Worm (Caenorhabditis elegans) whole organism, early embryonic: ENCODE results near the gene ttr-13.

Experiments used
- B0310.2 ChIP-seq: sonication (generic microtip); optimal IDR thresholded peaks from 2 replicates; lab custom pipeline; 2016; ENCODE audit warnings: mild to moderate bottlenecking, missing genetic modification characterization, missing compliant biosample characterization
- F13C5.2 ChIP-seq: sonication (generic microtip); optimal IDR thresholded peaks from 2 replicates; lab custom pipeline; 2017; ENCODE audit warnings: mild to moderate bottlenecking, missing genetic modification characterization, inconsistent platforms, missing compliant biosample characterization
- aly-1 ChIP-seq: sonication (generic microtip); optimal IDR thresholded peaks from 2 replicates; lab custom pipeline; 2016; ENCODE audit warnings: missing genetic modification characterization, missing compliant biosample characterization
- ama-1 ChIP-seq: fragments of 150-350 bp; optimal IDR thresholded peaks from 2 replicates; lab custom pipeline; 2014
- ceh-13 ChIP-seq: fragments of 200-800 bp; sonication (Bioruptor generic); optimal IDR thresholded peaks from 2 replicates; lab custom pipeline; 2018; ENCODE audit warnings: mild to moderate bottlenecking, missing genetic modification characterization, missing compliant biosample characterization
- ceh-36 ChIP-seq: sonication (generic microtip); optimal IDR thresholded peaks from 2 replicates; lab custom pipeline; 2016; ENCODE audit warnings: missing genetic modification characterization, inconsistent platforms, missing compliant biosample characterization
- ets-7 ChIP-seq: sonication (generic microtip); optimal IDR thresholded peaks from 2 replicates; lab custom pipeline; 2016; ENCODE audit warnings: missing genotype, missing genetic modification characterization, missing compliant biosample characterization
- flt-1 ChIP-seq: fragments of 200-800 bp; sonication (Bioruptor generic); IDR thresholded peaks from 2 replicates; pipeline ENCODE4 v1.3.6; 2022; ENCODE audit warnings: missing genetic modification characterization, missing compliant biosample characterization
- hmbx-1 ChIP-seq: sonication (generic microtip); optimal IDR thresholded peaks from 2 replicates; lab custom pipeline; 2016; ENCODE audit warnings: mild to moderate bottlenecking, missing genetic modification characterization, missing compliant biosample characterization
- hmg-4 ChIP-seq: fragments of 200-800 bp; sonication (Bioruptor generic); optimal IDR thresholded peaks from 2 replicates; lab custom pipeline; 2018; ENCODE audit warnings: mild to moderate bottlenecking, missing genetic modification characterization, missing compliant biosample characterization
- hnd-1 ChIP-seq: sonication (generic microtip); optimal IDR thresholded peaks from 2 replicates; lab custom pipeline; 2016; ENCODE audit warnings: missing genetic modification characterization, missing compliant biosample characterization
- pes-1 ChIP-seq: fragments of 200-800 bp; sonication (Bioruptor generic); IDR thresholded peaks from 2 replicates; pipeline ENCODE4 v1.3.6; 2022; ENCODE audit warnings: missing genetic modification reagents, missing genetic modification characterization, missing compliant biosample characterization
- scrt-1 ChIP-seq: fragments of 200-800 bp; sonication (Bioruptor generic); IDR thresholded peaks from 2 replicates; pipeline ENCODE4 v1.3.6; 2022; ENCODE audit warnings: missing genetic modification characterization, missing compliant biosample characterization
- sea-1 ChIP-seq: fragments of 200-800 bp; sonication (Bioruptor generic); conservative IDR thresholded peaks from 2 replicates; pipeline ENCODE4 v1.3.6; 2022; ENCODE audit warnings: missing genetic modification characterization, missing compliant biosample characterization
- tbx-11 ChIP-seq: fragments of 200-800 bp; sonication (Bioruptor generic); IDR thresholded peaks from 2 replicates; pipeline ENCODE4 v1.3.6; 2022; ENCODE audit warnings: missing genetic modification characterization, missing compliant biosample characterization
- tbx-37 ChIP-seq: fragments of 200-800 bp; sonication (Bioruptor generic); conservative IDR thresholded peaks from 2 replicates; pipeline ENCODE4 v1.3.6; 2022; ENCODE audit warnings: missing genetic modification reagents, missing genetic modification characterization, missing compliant biosample characterization
- tra-4 ChIP-seq: sonication (generic microtip); optimal IDR thresholded peaks from 2 replicates; lab custom pipeline; 2017; ENCODE audit warnings: missing genetic modification characterization, missing compliant biosample characterization

ttr-13 gene

DNA sequence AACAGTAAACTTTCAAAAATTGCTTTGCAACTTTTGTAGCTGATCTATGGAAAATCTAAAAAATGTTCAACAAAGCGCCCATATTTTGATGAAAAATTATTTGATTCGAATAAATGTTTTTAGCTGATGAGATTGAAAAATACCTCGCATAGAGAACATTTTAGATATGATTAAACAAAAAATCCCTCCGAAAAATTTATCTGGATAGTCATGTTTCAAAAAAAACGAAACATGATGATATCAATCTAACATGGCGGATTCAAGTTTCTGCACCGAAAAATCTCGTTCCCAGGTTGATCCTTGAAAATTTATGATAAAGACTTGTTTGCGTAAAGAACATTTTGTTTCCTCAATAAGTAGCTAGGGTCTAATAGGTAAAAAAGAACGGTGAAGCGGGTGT is 28.1 kb downstream of the ttr-13 start, which contains the start of gene ttr-12:
Gene ttr-12 (minus strand): TSS at position 101 of the 400 bp plus-strand sequence.
- TF ChIP-seq ama-1 (no peak), ceh-36 (tag; lab: Kevin White, UChicago) (no peak), aly-1 (tag; lab: Kevin White, UChicago) (no peak), flt-1 (GFP tag; lab: Robert Waterston, UW) (no peak), hnd-1 (tag; lab: Kevin White, UChicago) (no peak), ets-7 (tag; lab: Kevin White, UChicago) (no peak), scrt-1 (GFP tag; lab: Robert Waterston, UW) (no peak), hmg-4 (GFP tag; lab: Kevin White, UChicago) (no peak), hmbx-1 (tag; lab: Kevin White, UChicago) (no peak), ceh-13 (GFP tag; lab: Kevin White, UChicago) (no peak), pes-1 (GFP tag; lab: Robert Waterston, UW) (no peak)

- TF ChIP-seq pes-1 (GFP tag; lab: Robert Waterston, UW) = no peak
- TF ChIP-seq ceh-36 (tag; lab: Kevin White, UChicago) = no peak
- no peak for TF ChIP-seq flt-1 (GFP tag; lab: Robert Waterston, UW)
- no peak for TF ChIP-seq ets-7 (tag; lab: Kevin White, UChicago)
- TF ChIP-seq sea-1 (GFP tag; lab: Robert Waterston, UW) = no peak
- TF ChIP-seq tra-4 (tag; lab: Kevin White, UChicago) = no peak
- no peak for TF ChIP-seq hmg-4 (GFP tag; lab: Kevin White, UChicago)
These were observed 30.1 kb downstream of the ttr-13 start, which contains the start of gene F46B3.23 for ce11 chrV:20606617-20607016. Gene F46B3.23, minus strand, starts transcription at chrV:20606717.

ce11 chrV:20604606-20605155 is 32.1 kb downstream of the ttr-13 start, which contains the start of gene ttr-57:
Gene ttr-57, plus strand, starts transcription at chrV:20605105.
- no peak for TF ChIP-seq ceh-13 (GFP tag; lab: Kevin White, UChicago)
- TF ChIP-seq B0310.2 (tag; lab: Kevin White, UChicago) = no peak
- TF ChIP-seq pes-1 (GFP tag; lab: Robert Waterston, UW) = peak; percentile 36; the same call in 1 of the 2 replicates

ce11 chrV:20603014-20603413 is 33.7 kb downstream of the ttr-13 start, which contains the start of gene ttr-11:
Gene ttr-11, plus strand, starts transcription at chrV:20603314.
- TF ChIP-seq ama-1 = no peak
- TF ChIP-seq F13C5.2 (tag; lab: Kevin White, UChicago) = no peak
- no peak for TF ChIP-seq ceh-13 (GFP tag; lab: Kevin White, UChicago)
- no peak for TF ChIP-seq pes-1 (GFP tag; lab: Robert Waterston, UW)
- no peak for TF ChIP-seq ceh-36 (tag; lab: Kevin White, UChicago)
- no peak for TF ChIP-seq tbx-11 (GFP tag; lab: Robert Waterston, UW)
- TF ChIP-seq sea-1 (GFP tag; lab: Robert Waterston, UW) = no peak
- TF ChIP-seq hmbx-1 (tag; lab: Kevin White, UChicago) = no peak

- no peak for TF ChIP-seq tbx-37 (GFP tag; lab: Robert Waterston, UW)
- no peak for TF ChIP-seq sea-1 (GFP tag; lab: Robert Waterston, UW)
- TF ChIP-seq tbx-11 (GFP tag; lab: Robert Waterston, UW) = no peak
- TF ChIP-seq hnd-1 (tag; lab: Kevin White, UChicago) = no peak
- TF ChIP-seq hmbx-1 (tag; lab: Kevin White, UChicago) = no peak
- TF ChIP-seq tra-4 (tag; lab: Kevin White, UChicago) = no peak
- no peak for TF ChIP-seq pes-1 (GFP tag; lab: Robert Waterston, UW)
- TF ChIP-seq F13C5.2 (tag; lab: Kevin White, UChicago) = no peak
- TF ChIP-seq ceh-13 (GFP tag; lab: Kevin White, UChicago) = no peak
- no peak for TF ChIP-seq ets-7 (tag; lab: Kevin White, UChicago)
- no peak for TF ChIP-seq flt-1 (GFP tag; lab: Robert Waterston, UW)
- TF ChIP-seq aly-1 (tag; lab: Kevin White, UChicago) = no peak
- no peak for TF ChIP-seq scrt-1 (GFP tag; lab: Robert Waterston, UW)
- no peak for TF ChIP-seq ama-1
These were observed 36.1 kb downstream of the ttr-13 start for ce11 chrV:20600704-20601103.

DNA sequence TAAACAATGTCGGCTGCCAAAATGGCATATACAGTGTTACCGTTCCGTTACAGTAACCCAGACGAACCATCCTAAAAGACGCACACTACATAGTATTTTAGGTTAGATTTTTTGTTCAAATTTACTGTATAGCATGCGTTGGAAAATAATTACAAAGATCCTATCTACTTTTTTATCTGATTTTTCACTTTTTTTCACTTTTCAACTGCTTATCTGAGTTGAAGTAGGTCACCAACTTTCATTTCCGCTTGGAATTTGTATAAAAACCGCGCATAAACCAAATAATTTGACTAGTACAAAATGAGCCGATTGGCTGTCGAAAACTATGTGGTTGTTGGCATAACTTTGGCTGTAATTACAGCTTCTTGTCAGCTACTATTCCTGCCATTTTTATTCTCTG is 37.0 kb downstream of the ttr-13 start, which contains the start of gene col-163:
Gene col-163 (plus strand): TSS at position 301 of the 400 bp plus-strand sequence.
- no peak for TF ChIP-seq aly-1 (tag; lab: Kevin White, UChicago)
- no peak for TF ChIP-seq ama-1
- TF ChIP-seq ets-7 (tag; lab: Kevin White, UChicago) = no peak
- TF ChIP-seq flt-1 (GFP tag; lab: Robert Waterston, UW) = no peak
- no peak for TF ChIP-seq ceh-13 (GFP tag; lab: Kevin White, UChicago)
- TF ChIP-seq hnd-1 (tag; lab: Kevin White, UChicago) = no peak
- TF ChIP-seq B0310.2 (tag; lab: Kevin White, UChicago) = no peak

ce11 chrV:20597076-20597475 is 39.7 kb downstream of the ttr-13 start, which contains the start of gene F46B3.1:
Gene F46B3.1, minus strand, starts transcription at chrV:20597176.
- no peak for TF ChIP-seq B0310.2 (tag; lab: Kevin White, UChicago)

- TF ChIP-seq ceh-36 (tag; lab: Kevin White, UChicago) (no peak), tra-4 (tag; lab: Kevin White, UChicago) (no peak), aly-1 (tag; lab: Kevin White, UChicago) (no peak)
These were observed 41.1 kb downstream of the ttr-13 start, which contains the start of gene F26F2.11 for ce11 chrV:20595653-20596052. Gene F26F2.11, minus strand, starts transcription at chrV:20595753.
